Worm (Caenorhabditis elegans) whole organism, L4 larva: ENCODE data around the gene srab-3.
A peak's percentile ranks its signal among the peaks of the same experiment; 100 is the strongest.

Experiments used
- F10B5.3 ChIP-seq: sonication (generic microtip); optimal IDR thresholded peaks from 2 replicates; lab custom pipeline; 2016; ENCODE audit warnings: mild to moderate bottlenecking, missing genetic modification characterization, missing compliant biosample characterization
- F44E2.7 ChIP-seq: fragments of 200-800 bp; sonication (Bioruptor generic); IDR thresholded peaks from 2 replicates; pipeline ENCODE4 v2.1.2; 2022; ENCODE audit warnings: missing genetic modification characterization, missing compliant biosample characterization
- T20F7.1 ChIP-seq: fragments of 200-800 bp; sonication (Bioruptor generic); optimal IDR thresholded peaks from 2 replicates; lab custom pipeline; 2018; ENCODE audit warnings: mild to moderate bottlenecking, missing genetic modification characterization, missing compliant biosample characterization
- T26A8.4 ChIP-seq: fragments of 200-800 bp; sonication (Bioruptor generic); IDR thresholded peaks from 2 replicates; pipeline ENCODE4 v1.3.6; 2022; ENCODE audit warnings: missing genetic modification characterization, missing compliant biosample characterization
- Y105C5A.15 ChIP-seq: fragments of 200-800 bp; sonication (Bioruptor generic); IDR thresholded peaks from 2 replicates; pipeline ENCODE4 v1.3.6; 2022; ENCODE audit warnings: missing genetic modification characterization, missing compliant biosample characterization
- Y75B8A.6 ChIP-seq: fragments of 200-800 bp; sonication (Bioruptor generic); IDR thresholded peaks from 2 replicates; pipeline ENCODE4 v1.3.6; 2022; ENCODE audit warnings: missing genetic modification reagents, missing genetic modification characterization, missing compliant biosample characterization
- ZK337.2 ChIP-seq: fragments of 200-800 bp; sonication (Bioruptor generic); IDR thresholded peaks from 2 replicates; pipeline ENCODE4 v1.3.6; 2022; ENCODE audit warnings: missing genetic modification reagents, missing genetic modification characterization, missing compliant biosample characterization
- ZK546.5 ChIP-seq, 2 experiments: sonication (generic microtip); optimal IDR thresholded peaks; 2 replicates each; lab custom pipeline; 2017; ENCODE audit warnings: missing biosample characterization in 2 of 2, missing genetic modification characterization in 2 of 2
- aha-1 ChIP-seq: fragments of 150-350 bp; peaks from one replicate; lab custom pipeline; 2014; ENCODE audit warnings: missing biosample characterization, missing genetic modification characterization
- aly-2 ChIP-seq: sonication (generic microtip); optimal IDR thresholded peaks from 2 replicates; lab custom pipeline; 2018; ENCODE audit warnings: missing biosample characterization, missing genetic modification characterization
- attf-4 ChIP-seq: sonication (generic microtip); optimal IDR thresholded peaks from 3 replicates; lab custom pipeline; 2017; ENCODE audit warnings: missing biosample characterization, missing genetic modification characterization
- ceh-82 ChIP-seq: sonication (generic microtip); optimal IDR thresholded peaks from 2 replicates; lab custom pipeline; 2017; ENCODE audit warnings: missing biosample characterization, missing genetic modification characterization
- daf-12 ChIP-seq: fragments of 150-350 bp; optimal IDR thresholded peaks from 2 replicates; lab custom pipeline; 2014; ENCODE audit warnings: missing biosample characterization, missing genetic modification reagents, missing genetic modification characterization
- daf-16 ChIP-seq, 3 experiments: sonication (generic microtip); optimal IDR thresholded peaks; 2 replicates each; lab custom pipeline; 2016 to 2017; ENCODE audit warnings: missing genetic modification characterization in 3 of 3, missing genetic modification reagents in 3 of 3, mild to moderate bottlenecking in 2 of 3, missing compliant biosample characterization in 2 of 3, missing biosample characterization in 1 of 3, moderate library complexity in 1 of 3
- dmd-6 ChIP-seq: fragments of 200-800 bp; sonication (Bioruptor generic); IDR thresholded peaks from 2 replicates; pipeline ENCODE4 v1.3.6; 2022; ENCODE audit warnings: missing genetic modification reagents, missing genetic modification characterization, missing compliant biosample characterization
- dmd-9 ChIP-seq: fragments of 200-800 bp; sonication (Bioruptor generic); IDR thresholded peaks from 2 replicates; pipeline ENCODE4 v1.3.6; 2022; ENCODE audit warnings: missing genetic modification reagents, missing genetic modification characterization, missing compliant biosample characterization
- dpl-1 ChIP-seq: fragments of 150-350 bp; optimal IDR thresholded peaks from 2 replicates; lab custom pipeline; 2014; ENCODE audit warnings: missing biosample characterization, missing genetic modification reagents, missing genetic modification characterization
- dve-1 ChIP-seq: sonication (generic microtip); optimal IDR thresholded peaks from 2 replicates; lab custom pipeline; 2017; ENCODE audit warnings: antibody characterized with exemption, mild to moderate bottlenecking, missing genetic modification characterization, missing compliant biosample characterization; ENCODE audit not compliant: insufficient read depth
- hif-1 ChIP-seq, 2 experiments: sonication (generic microtip); optimal IDR thresholded peaks; 2 replicates each; lab custom pipeline; 2016 to 2017; ENCODE audit warnings: missing compliant biosample characterization in 2 of 2, missing genetic modification characterization in 2 of 2, missing genetic modification reagents in 2 of 2, missing genotype in 2 of 2, mild to moderate bottlenecking in 1 of 2
- hlh-11 ChIP-seq: fragments of 200-800 bp; sonication (Bioruptor generic); optimal IDR thresholded peaks from 2 replicates; lab custom pipeline; 2018; ENCODE audit warnings: mild to moderate bottlenecking, missing genetic modification characterization, missing compliant biosample characterization
- hlh-30 ChIP-seq: sonication (generic microtip); optimal IDR thresholded peaks from 2 replicates; lab custom pipeline; 2017; ENCODE audit warnings: antibody characterized with exemption, mild to moderate bottlenecking, missing genetic modification characterization, missing compliant biosample characterization; ENCODE audit not compliant: insufficient read depth
- lin-13 ChIP-seq: fragments of 150-350 bp; optimal IDR thresholded peaks from 2 replicates; lab custom pipeline; 2014; ENCODE audit warnings: missing biosample characterization, missing genetic modification reagents, missing genetic modification characterization
- lin-39 ChIP-seq: fragments of 150-350 bp; optimal IDR thresholded peaks from 2 replicates; lab custom pipeline; 2014; ENCODE audit warnings: missing biosample characterization, missing genetic modification reagents, missing genetic modification characterization
- lir-3 ChIP-seq: sonication (generic microtip); optimal IDR thresholded peaks from 2 replicates; lab custom pipeline; 2016; ENCODE audit warnings: mild to moderate bottlenecking, missing genetic modification characterization, missing compliant biosample characterization
- lsy-2 ChIP-seq, 2 experiments: fragments of 150-350 bp in 1 of 2; sonication (generic microtip) in 1 of 2; optimal IDR thresholded peaks; 2 replicates each; lab custom pipeline; 2014 to 2017; ENCODE audit warnings: missing biosample characterization in 2 of 2, missing genetic modification characterization in 2 of 2
- madf-5 ChIP-seq, 2 experiments: fragments of 200-800 bp; sonication (Bioruptor generic); IDR thresholded peaks; 2 replicates each; pipeline ENCODE4 v1.3.6; 2022; ENCODE audit warnings: missing compliant biosample characterization in 2 of 2, missing genetic modification characterization in 2 of 2
- mdl-1 ChIP-seq, 2 experiments: fragments of 150-350 bp in 1 of 2; sonication (generic microtip) in 1 of 2; optimal IDR thresholded peaks; 2 replicates each; lab custom pipeline; 2014 to 2017; ENCODE audit warnings: missing biosample characterization in 2 of 2, missing genetic modification characterization in 2 of 2
- mep-1 ChIP-seq: fragments of 150-350 bp; sonication (generic microtip); optimal IDR thresholded peaks from 3 replicates; lab custom pipeline; 2014; ENCODE audit warnings: missing biosample characterization, missing genetic modification characterization
- mes-2 ChIP-seq: sonication (generic microtip); optimal IDR thresholded peaks from 2 replicates; lab custom pipeline; 2016; ENCODE audit warnings: missing genotype, mild to moderate bottlenecking, missing genetic modification characterization, missing compliant biosample characterization; ENCODE audit not compliant: poor library complexity, severe bottlenecking
- mxl-3 ChIP-seq: fragments of 200-800 bp; sonication (Bioruptor generic); optimal IDR thresholded peaks from 2 replicates; lab custom pipeline; 2018; ENCODE audit warnings: mild to moderate bottlenecking, missing genetic modification characterization, missing compliant biosample characterization
- nhr-102 ChIP-seq: sonication (generic microtip); optimal IDR thresholded peaks from 2 replicates; lab custom pipeline; 2016; ENCODE audit warnings: mild to moderate bottlenecking, missing genetic modification characterization, moderate library complexity, missing compliant biosample characterization
- nhr-111 ChIP-seq: fragments of 200-800 bp; sonication (Bioruptor generic); optimal IDR thresholded peaks from 2 replicates; lab custom pipeline; 2018; ENCODE audit warnings: mild to moderate bottlenecking, missing genetic modification characterization, missing compliant biosample characterization
- nhr-28 ChIP-seq: fragments of 150-350 bp; optimal IDR thresholded peaks from 2 replicates; lab custom pipeline; 2014; ENCODE audit warnings: missing biosample characterization, missing genetic modification characterization
- nhr-6 ChIP-seq: fragments of 150-350 bp; optimal IDR thresholded peaks from 2 replicates; lab custom pipeline; 2014; ENCODE audit warnings: missing biosample characterization, missing genetic modification characterization
- nhr-76 ChIP-seq: fragments of 150-350 bp; optimal IDR thresholded peaks from 2 replicates; lab custom pipeline; 2014; ENCODE audit warnings: missing biosample characterization, missing genetic modification characterization
- nhr-77 ChIP-seq: fragments of 150-350 bp; optimal IDR thresholded peaks from 2 replicates; lab custom pipeline; 2014; ENCODE audit warnings: missing biosample characterization, missing genetic modification characterization
- pqm-1 ChIP-seq: sonication (generic microtip); optimal IDR thresholded peaks from 2 replicates; lab custom pipeline; 2017; ENCODE audit warnings: missing biosample characterization, missing genetic modification characterization
- set-16 ChIP-seq: fragments of 200-800 bp; sonication (Bioruptor generic); IDR thresholded peaks from 2 replicates; pipeline ENCODE4 v1.3.6; 2022; ENCODE audit warnings: missing genetic modification reagents, missing genetic modification characterization, missing compliant biosample characterization
- snpc-1.2 ChIP-seq: fragments of 200-800 bp; sonication (Bioruptor generic); IDR thresholded peaks from 2 replicates; pipeline ENCODE4 v1.3.6; 2022; ENCODE audit warnings: missing genetic modification reagents, missing genetic modification characterization, missing compliant biosample characterization
- unc-130 ChIP-seq: sonication (generic microtip); optimal IDR thresholded peaks from 2 replicates; lab custom pipeline; 2016; ENCODE audit warnings: missing genetic modification reagents, missing genetic modification characterization, missing compliant biosample characterization
- unc-39 ChIP-seq: sonication (generic microtip); optimal IDR thresholded peaks from 2 replicates; lab custom pipeline; 2017; ENCODE audit warnings: missing biosample characterization, missing genetic modification characterization
- unc-62 ChIP-seq, 3 experiments: fragments of 150-350 bp in 1 of 3; sonication (generic microtip); optimal IDR thresholded peaks in 2 of 3; peaks in 1 of 3; 1 replicate in 1 of 3; 2 replicates in 2 of 3; lab custom pipeline; 2014 to 2017; ENCODE audit warnings: missing biosample characterization in 3 of 3, missing genetic modification characterization in 3 of 3, missing genetic modification reagents in 3 of 3, missing genotype in 1 of 3
- zip-2 ChIP-seq: fragments of 150-350 bp; optimal IDR thresholded peaks from 2 replicates; lab custom pipeline; 2014; ENCODE audit warnings: missing biosample characterization, missing genetic modification characterization
- ztf-7 ChIP-seq: fragments of 150-350 bp; optimal IDR thresholded peaks from 2 replicates; lab custom pipeline; 2014; ENCODE audit warnings: missing biosample characterization, missing genetic modification characterization

The srab-3 gene

ce11 chrV:5086919-5087404, 20.8 kb downstream of the srab-3 start, which contains the start of gene Y58A7A.5 (continued):
- peak; percentile 98 for TF ChIP-seq zip-2
- no peak for TF ChIP-seq madf-5 (GFP tag; IDR thresholded peaks at IDR 0.05; lab: Robert Waterston, UW)
- peak; percentile 6 for TF ChIP-seq pqm-1 (tag; lab: Kevin White, UChicago)
- no peak for TF ChIP-seq ZK337.2
- no peak for TF ChIP-seq nhr-111 (GFP tag; lab: Kevin White, UChicago)
- no peak for TF ChIP-seq dmd-9 (GFP tag; lab: Robert Waterston, UW)
- no peak for TF ChIP-seq ceh-82 (tag; lab: Kevin White, UChicago)
- TF ChIP-seq aha-1 (tag; lab: Kevin White, UChicago) = no peak
- TF ChIP-seq nhr-76 (tag; lab: Kevin White, UChicago) = no peak
- no peak for TF ChIP-seq ZK546.5 (tag; optimal IDR thresholded peaks at IDR 0.05; lab: Kevin White, UChicago)
- TF ChIP-seq T26A8.4 (GFP tag; lab: Robert Waterston, UW) = no peak
- no peak for TF ChIP-seq Y105C5A.15 (GFP tag; lab: Robert Waterston, UW)
- TF ChIP-seq lin-13 (GFP tag; lab: Kevin White, UChicago) = no peak
- TF ChIP-seq daf-12 (tag; lab: Kevin White, UChicago) = no peak
- TF ChIP-seq F10B5.3 (tag; lab: Kevin White, UChicago) = no peak
- TF ChIP-seq unc-130 = no peak
- TF ChIP-seq attf-4 (tag; lab: Kevin White, UChicago) = no peak
- TF ChIP-seq lir-3 (tag; lab: Kevin White, UChicago) = no peak
- peak in 1 of 2 experiments; percentile 59 for TF ChIP-seq lsy-2 (tag; optimal IDR thresholded peaks at IDR 0.05; lab: Kevin White, UChicago)
- TF ChIP-seq nhr-28 (tag; lab: Kevin White, UChicago) = peak; percentile 64

ce11 chrV:5084957-5085465, 22.7 kb downstream of the srab-3 start, which contains the start of gene Y58A7A.4:
Gene Y58A7A.4, minus strand, starts transcription at chrV:5085007.
- TF ChIP-seq nhr-28 (tag; lab: Kevin White, UChicago) (peak; percentile 6), zip-2 (peak; percentile 92), F10B5.3 (tag; lab: Kevin White, UChicago) (no peak), F44E2.7 (GFP tag; lab: Robert Waterston, UW) (no peak)

- peak; percentile 66 for TF ChIP-seq aha-1 (tag; lab: Kevin White, UChicago)
- peak; percentile 31 for TF ChIP-seq nhr-102 (tag; lab: Kevin White, UChicago)
- TF ChIP-seq nhr-77 = peak; percentile 30
- peak in 1 of 2 experiments; percentile 67 for TF ChIP-seq mdl-1 (tag; optimal IDR thresholded peaks at IDR 0.05; lab: Kevin White, UChicago)
- no peak for TF ChIP-seq unc-62 (GFP tag; optimal IDR thresholded peaks at IDR 0.05 in 1 of 2; lab: Kevin White, UChicago)
- no peak for TF ChIP-seq unc-62 (tag; optimal IDR thresholded peaks at IDR 0.05; lab: Kevin White, UChicago)
- peak; percentile 32 for TF ChIP-seq mxl-3 (GFP tag; lab: Kevin White, UChicago)
- TF ChIP-seq hlh-30 = peak; percentile 48
- no peak for TF ChIP-seq aly-2 (tag; lab: Kevin White, UChicago)
- peak; percentile 100 for TF ChIP-seq zip-2
- TF ChIP-seq dmd-6 = peak; percentile 37; the same call in 1 of the 2 replicates
- TF ChIP-seq dpl-1 (GFP tag; lab: Kevin White, UChicago) = peak; percentile 20
- no peak for TF ChIP-seq unc-39 (tag; lab: Kevin White, UChicago)
- TF ChIP-seq dve-1 = peak; percentile 57
- TF ChIP-seq nhr-28 (tag; lab: Kevin White, UChicago) = peak; percentile 93
- peak in 1 of 2 experiments; percentile 68 for TF ChIP-seq lsy-2 (tag; optimal IDR thresholded peaks at IDR 0.05; lab: Kevin White, UChicago)
- TF ChIP-seq snpc-1.2 = no peak
- no peak for TF ChIP-seq ZK337.2
- no peak for TF ChIP-seq nhr-76 (tag; lab: Kevin White, UChicago)
- no peak for TF ChIP-seq Y75B8A.6
- TF ChIP-seq T20F7.1 (GFP tag; lab: Kevin White, UChicago) = peak; percentile 61
- peak; percentile 19 for TF ChIP-seq nhr-6 (tag; lab: Kevin White, UChicago)
- TF ChIP-seq set-16 (GFP tag; lab: Robert Waterston, UW) = no peak
- peak in 1 of 2 experiments; percentile 54 for TF ChIP-seq hif-1 (tag; optimal IDR thresholded peaks at IDR 0.05; lab: Kevin White, UChicago)
- no peak for TF ChIP-seq F10B5.3 (tag; lab: Kevin White, UChicago)
- TF ChIP-seq pqm-1 (tag; lab: Kevin White, UChicago) = peak; percentile 43
- TF ChIP-seq ztf-7 (tag; lab: Kevin White, UChicago) = peak; percentile 98
- TF ChIP-seq hlh-11 (tag; lab: Kevin White, UChicago) = peak; percentile 56
- no peak for TF ChIP-seq lin-39 (tag; lab: Kevin White, UChicago)
- no peak for TF ChIP-seq daf-16 (GFP tag; optimal IDR thresholded peaks at IDR 0.05; lab: Kevin White, UChicago)
- TF ChIP-seq daf-16 (tag; optimal IDR thresholded peaks at IDR 0.05; lab: Kevin White, UChicago) = peak; percentile 64
- TF ChIP-seq mep-1 = peak; percentile 43
- TF ChIP-seq mes-2 (tag; lab: Kevin White, UChicago) = peak; percentile 54
Observed at ce11 chrV:5080853-5081338, 26.8 kb downstream of the srab-3 start, which contains the start of gene Y58A7A.3. Gene Y58A7A.3, minus strand, starts transcription at chrV:5080903.
